Fruit fly (Drosophila melanogaster) whole organism: ENCODE data around the gene CG34393.

ENCODE experiments used
- CG8478 ChIP-seq: fragments of >200 bp; optimal IDR thresholded peaks from 2 replicates; lab custom pipeline; 2018; ENCODE audit warnings: inconsistent platforms
- Dll ChIP-seq: fragments of >200 bp; optimal IDR thresholded peaks from 2 replicates; lab custom pipeline; 2017
- EcR ChIP-seq, 2 experiments: fragments of >200 bp; optimal IDR thresholded peaks; 2 replicates each; lab custom pipeline; 2017; ENCODE audit warnings: missing biosample characterization in 2 of 2, missing genetic modification characterization in 2 of 2, missing genetic modification reagents in 2 of 2
- pan ChIP-seq: fragments of >200 bp; optimal IDR thresholded peaks from 2 replicates; lab custom pipeline; 2017
- psq ChIP-seq: fragments of >200 bp; optimal IDR thresholded peaks from 2 replicates; lab custom pipeline; 2017
- usp ChIP-seq: fragments of >200 bp; optimal IDR thresholded peaks from 2 replicates; lab custom pipeline; 2017; ENCODE audit warnings: missing biosample characterization, missing genetic modification characterization, mixed read lengths

Gene CG34393

DNA sequence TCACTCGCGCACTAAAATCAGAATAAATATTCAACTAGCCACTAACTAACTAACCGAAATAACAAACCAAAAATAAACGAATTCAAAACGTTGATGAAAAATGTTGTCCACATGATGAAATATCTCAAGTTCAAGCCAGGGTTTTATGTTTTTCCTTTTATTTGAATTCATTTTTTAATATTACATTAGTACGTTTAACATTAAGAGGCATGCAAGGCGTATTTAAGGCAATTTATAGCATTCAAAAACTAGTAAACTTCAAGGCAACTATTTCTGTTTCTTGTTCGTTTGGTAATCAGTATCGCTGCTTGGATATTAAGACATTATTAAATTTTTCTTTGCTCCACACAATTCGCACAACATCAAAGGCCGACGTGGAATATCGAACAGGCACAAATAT, 54.4 kb downstream of the CG34393 start:
- no peak for TF ChIP-seq usp (GFP tag; lab: Kevin White, UChicago)
- no peak for TF ChIP-seq psq
- TF ChIP-seq CG8478 (lab: Kevin White, UChicago), result no peak
- no peak for TF ChIP-seq Dll (lab: Kevin White, UChicago)
- TF ChIP-seq pan (lab: Kevin White, UChicago), result no peak
- TF ChIP-seq EcR (GFP tag; optimal IDR thresholded peaks at IDR 0.05; lab: Kevin White, UChicago), result no peak

DNA sequence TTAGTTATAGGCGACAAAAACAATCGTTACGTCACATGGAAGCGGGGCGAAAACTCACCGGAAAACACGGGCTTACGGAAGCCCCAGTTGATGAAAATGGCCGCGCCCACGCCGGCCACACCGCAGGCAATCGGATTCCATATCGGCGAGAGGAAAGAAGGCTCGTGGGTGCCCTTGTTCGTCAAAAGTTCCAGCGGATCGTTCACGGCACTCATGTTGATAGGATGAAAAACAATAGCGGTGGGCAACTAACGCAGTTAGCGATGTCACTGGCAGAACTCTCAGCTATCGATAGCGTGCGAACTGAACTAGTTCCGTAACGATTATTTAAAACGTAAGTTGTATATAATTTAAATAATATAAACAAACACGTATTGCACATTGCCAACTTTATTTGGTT, 54.8 kb downstream of the CG34393 start, which contains the start of gene ND-B14.5B:
Gene ND-B14.5B (minus strand): TSS at position 379 of the 400 bp plus-strand sequence.
- TF ChIP-seq psq, result no peak
- no peak for TF ChIP-seq CG8478 (lab: Kevin White, UChicago)
- no peak for TF ChIP-seq EcR (GFP tag; optimal IDR thresholded peaks at IDR 0.05; lab: Kevin White, UChicago)
- TF ChIP-seq pan (lab: Kevin White, UChicago), result no peak
- TF ChIP-seq Dll (lab: Kevin White, UChicago), result no peak
- no peak for TF ChIP-seq usp (GFP tag; lab: Kevin White, UChicago)

DNA sequence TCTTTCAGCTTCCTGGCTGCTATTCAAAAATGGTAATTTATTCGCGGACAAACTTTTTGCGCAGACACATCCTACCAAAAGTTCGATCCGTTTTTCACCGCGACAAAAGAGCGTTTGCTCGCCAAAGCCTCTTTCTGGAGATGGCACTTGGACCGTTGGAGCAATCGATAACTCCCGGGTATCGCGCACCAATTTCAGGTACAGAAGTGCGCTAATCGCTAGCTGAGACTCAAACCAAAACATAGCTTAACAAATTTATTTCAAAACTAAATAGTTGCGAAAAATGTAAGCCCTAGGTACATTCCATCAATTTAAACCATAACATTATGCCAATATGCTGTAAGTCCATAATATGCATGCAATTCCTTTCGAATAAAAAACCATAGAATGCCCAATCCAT, 55.6 kb downstream of the CG34393 start, which contains the start of gene toc:
Gene toc (minus strand): TSS at position 78 of the 400 bp plus-strand sequence.
- TF ChIP-seq CG8478 (lab: Kevin White, UChicago) (no peak), EcR (GFP tag; optimal IDR thresholded peaks at IDR 0.05; lab: Kevin White, UChicago) (no peak), pan (lab: Kevin White, UChicago) (no peak), Dll (lab: Kevin White, UChicago) (no peak), usp (GFP tag; lab: Kevin White, UChicago) (no peak), psq (no peak)

DNA sequence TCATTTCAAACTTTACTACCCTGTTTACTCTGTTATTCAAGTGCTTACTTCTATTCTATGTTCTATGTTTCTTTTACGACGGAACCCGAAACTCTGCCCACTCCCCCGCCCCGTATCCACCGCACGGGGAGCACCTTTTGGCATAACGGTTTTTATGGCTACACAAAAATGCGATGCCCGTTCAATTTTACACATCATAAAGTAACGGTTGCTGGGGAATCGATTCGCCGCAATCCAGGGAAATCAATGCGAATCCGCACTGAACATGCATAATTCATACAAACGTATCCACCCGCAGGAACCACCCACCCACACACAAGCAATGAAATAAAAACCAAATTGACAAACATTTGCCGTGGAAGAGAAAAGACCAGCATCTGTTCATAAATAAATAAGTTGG, 56.4 kb downstream of the CG34393 start:
- TF ChIP-seq EcR (GFP tag; optimal IDR thresholded peaks at IDR 0.05; lab: Kevin White, UChicago), result no peak
- TF ChIP-seq pan (lab: Kevin White, UChicago), result no peak
- TF ChIP-seq CG8478 (lab: Kevin White, UChicago), result no peak
- no peak for TF ChIP-seq usp (GFP tag; lab: Kevin White, UChicago)
- TF ChIP-seq psq, result no peak
- no peak for TF ChIP-seq Dll (lab: Kevin White, UChicago)

DNA sequence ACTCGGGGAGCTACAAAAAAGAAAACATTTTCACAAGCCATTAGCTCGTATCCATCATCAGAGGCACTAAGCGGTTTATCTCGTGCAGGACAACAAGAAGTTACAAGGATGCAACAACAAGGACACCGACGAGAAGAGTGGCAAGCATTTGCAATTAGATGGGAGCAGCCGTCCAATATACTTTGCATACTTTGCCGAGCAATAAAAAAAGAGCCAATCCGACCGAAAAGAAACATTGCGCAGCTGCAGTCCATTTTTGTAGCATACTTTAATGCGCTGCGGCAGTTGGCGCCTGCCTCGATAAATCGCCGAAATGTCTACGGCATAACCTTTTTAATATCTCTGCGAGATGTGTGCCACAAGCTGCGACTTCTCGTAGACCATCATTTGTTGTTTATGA, 68.7 kb downstream of the CG34393 start:
- TF ChIP-seq pan (lab: Kevin White, UChicago) (no peak), CG8478 (lab: Kevin White, UChicago) (no peak), Dll (lab: Kevin White, UChicago) (no peak), usp (GFP tag; lab: Kevin White, UChicago) (no peak), psq (no peak), EcR (GFP tag; optimal IDR thresholded peaks at IDR 0.05; lab: Kevin White, UChicago) (no peak)

DNA sequence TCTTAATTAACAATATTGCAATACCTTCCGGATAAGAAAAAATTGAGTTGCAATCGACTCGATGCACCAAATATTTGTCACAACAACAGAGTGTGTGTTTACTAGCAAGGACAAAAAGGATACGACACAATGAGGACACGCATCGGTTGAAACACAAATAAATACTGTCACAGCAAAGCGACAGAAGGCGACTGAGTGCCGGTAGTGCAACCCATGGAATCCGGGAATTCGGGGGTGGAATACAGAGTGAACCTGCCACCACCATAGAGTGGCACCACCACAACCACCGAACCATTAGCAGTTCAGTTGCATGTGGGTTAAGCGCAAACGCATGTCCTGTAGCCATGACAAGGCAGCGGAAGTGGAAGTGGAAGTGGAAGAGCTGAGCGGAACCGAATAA, 69.9 kb downstream of the CG34393 start:
- no peak for TF ChIP-seq EcR (GFP tag; optimal IDR thresholded peaks at IDR 0.05; lab: Kevin White, UChicago)
- no peak for TF ChIP-seq CG8478 (lab: Kevin White, UChicago)
- TF ChIP-seq Dll (lab: Kevin White, UChicago), result no peak
- no peak for TF ChIP-seq usp (GFP tag; lab: Kevin White, UChicago)
- TF ChIP-seq psq, result no peak
- no peak for TF ChIP-seq pan (lab: Kevin White, UChicago)

DNA sequence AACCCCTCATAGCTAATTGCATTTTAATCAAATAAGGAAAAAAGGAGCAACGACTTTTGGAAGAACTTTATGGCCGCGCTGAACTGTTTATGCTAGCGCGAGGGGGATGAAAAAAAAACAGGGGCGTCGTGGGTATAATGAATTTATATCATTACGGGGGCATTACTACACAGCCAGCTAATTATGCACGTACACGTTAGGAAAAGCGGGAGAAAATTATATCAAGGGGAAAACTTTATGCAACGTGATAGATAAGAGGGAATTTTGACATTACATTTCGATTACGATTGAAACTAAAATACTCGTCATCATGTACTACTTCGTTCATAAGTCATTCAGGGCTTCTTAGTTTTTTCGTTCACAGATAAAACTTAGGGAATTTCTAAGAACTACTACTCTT, 72.0 kb downstream of the CG34393 start, which contains the start of gene CG15403:
Gene CG15403 (plus strand): TSS at position 301 of the 400 bp plus-strand sequence.
- TF ChIP-seq EcR (GFP tag; optimal IDR thresholded peaks at IDR 0.05; lab: Kevin White, UChicago) (no peak), CG8478 (lab: Kevin White, UChicago) (no peak), Dll (lab: Kevin White, UChicago) (no peak), usp (GFP tag; lab: Kevin White, UChicago) (no peak), pan (lab: Kevin White, UChicago) (no peak), psq (no peak)

DNA sequence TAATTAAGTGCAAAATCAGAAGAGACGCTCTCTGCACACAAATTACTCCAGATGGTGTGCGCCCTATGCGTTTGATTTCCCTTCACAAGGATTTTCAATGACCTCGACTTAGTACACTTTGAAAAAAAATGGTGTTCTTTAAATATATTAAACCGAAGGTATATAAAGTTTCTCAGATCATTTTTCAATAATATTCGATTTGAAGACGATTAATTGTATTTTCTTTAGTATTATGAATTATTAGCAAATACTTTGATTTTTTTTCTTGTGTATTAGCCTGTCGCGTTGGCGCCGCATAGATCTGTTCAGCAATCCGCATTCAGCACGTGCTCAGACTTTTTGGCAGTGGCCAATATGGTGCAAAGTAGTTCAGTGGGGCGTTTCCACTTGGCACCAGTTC, 72.5 kb downstream of the CG34393 start:
- no peak for TF ChIP-seq EcR (GFP tag; optimal IDR thresholded peaks at IDR 0.05; lab: Kevin White, UChicago)
- TF ChIP-seq usp (GFP tag; lab: Kevin White, UChicago), result no peak
